Fruit fly (Drosophila melanogaster): Measurements from ENCODE around the gene Ldsdh1.

- TF ChIP-seq D1 (tag; optimal IDR thresholded peaks at IDR 0.05) = no peak
- no peak for TF ChIP-seq Pif1A (GFP tag; optimal IDR thresholded peaks at IDR 0.05)
- no peak for TF ChIP-seq CG13204 (GFP tag; optimal IDR thresholded peaks at IDR 0.05)
- TF ChIP-seq fd96Ca (GFP tag; IDR thresholded peaks at IDR 0.05) = no peak
- no peak for TF ChIP-seq CG17806 (tag; optimal IDR thresholded peaks at IDR 0.05)
- TF ChIP-seq CG12605 (GFP tag; IDR thresholded peaks at IDR 0.05) = no peak
Measured at dm6 chrX:8038934-8039333, 42.5 kb downstream of the Ldsdh1 start.

All from whole organism, pupa.